Fruit fly (Drosophila melanogaster) whole organism, larva: ENCODE measurements around the gene CG9289.

Experiments used
- noc ChIP-seq: fragments of 200-800 bp; sonication (Bioruptor generic); optimal IDR thresholded peaks from 3 replicates; lab custom pipeline; 2019; ENCODE audit warnings: missing biosample characterization, mild to moderate bottlenecking, missing genetic modification characterization, moderate library complexity

CG9289 gene

dm6 chr2L:8700870-8701616 lies 16.9 kb upstream of the CG9289 start:
- TF ChIP-seq noc = no peak

dm6 chr2L:8699895-8700314 lies 15.7 kb upstream of the CG9289 start:
- TF ChIP-seq noc = peak; percentile 89

- peak; percentile 71 for TF ChIP-seq noc
Measured at dm6 chr2L:8697915-8698627, 13.9 kb upstream of the CG9289 start.

dm6 chr2L:8694250-8694704 lies 10.1 kb upstream of the CG9289 start:
- peak; percentile 61 for TF ChIP-seq noc

dm6 chr2L:8692426-8693180 lies 8.4 kb upstream of the CG9289 start:
- TF ChIP-seq noc = peak; percentile 76

- peak; percentile 91 for TF ChIP-seq noc
Measured at dm6 chr2L:8691292-8691975, 7.3 kb upstream of the CG9289 start.

- TF ChIP-seq noc = no peak
Measured at dm6 chr2L:8690913-8691291, 6.7 kb upstream of the CG9289 start.

- no peak for TF ChIP-seq noc
Measured at dm6 chr2L:8690382-8690781, 6.2 kb upstream of the CG9289 start.

- TF ChIP-seq noc = no peak
Measured at dm6 chr2L:8689853-8690252, 5.7 kb upstream of the CG9289 start.

- no peak for TF ChIP-seq noc
Measured at dm6 chr2L:8685668-8686306, 1.6 kb upstream of the CG9289 start, which contains the start of the genes PrBP and Trs23. Gene PrBP (minus strand): TSS chr2L:8685955. Gene Trs23 (plus strand): TSS chr2L:8686231.

dm6 chr2L:8683261-8684042 lies 724 bp downstream of the CG9289 start:
- TF ChIP-seq noc = no peak

- no peak for TF ChIP-seq noc
Measured at dm6 chr2L:8679712-8680111, 4.5 kb downstream of the CG9289 start, which contains the start of gene CG9287. Gene CG9287 (minus strand): TSS chr2L:8679812.

- no peak for TF ChIP-seq noc
Measured at dm6 chr2L:8678955-8679354, 5.2 kb downstream of the CG9289 start.

- TF ChIP-seq noc = peak; percentile 47
Measured at dm6 chr2L:8672278-8672748, 11.9 kb downstream of the CG9289 start, which contains the start of gene Glt. Gene Glt (plus strand): TSS chr2L:8672698.

- TF ChIP-seq noc = no peak
Measured at dm6 chr2L:8659549-8659948, 24.6 kb downstream of the CG9289 start.
